Fruit fly (Drosophila melanogaster) whole organism, prepupa: Measurements from ENCODE around the gene CG14711.

ENCODE experiments used
- Blimp-1 ChIP-seq: fragments of 200-800 bp; sonication (Bioruptor generic); optimal IDR thresholded peaks from 3 replicates; lab custom pipeline; 2017; ENCODE audit warnings: missing biosample characterization, missing genetic modification characterization, mild to moderate bottlenecking, moderate library complexity, missing genetic modification reagents
- CG10669 ChIP-seq: fragments of 200-800 bp; sonication (Bioruptor generic); optimal IDR thresholded peaks from 3 replicates; lab custom pipeline; 2018; ENCODE audit warnings: missing biosample characterization, mild to moderate bottlenecking, missing genetic modification characterization, moderate library complexity
- CG11294 ChIP-seq: fragments of 200-800 bp; sonication (Bioruptor generic); IDR thresholded peaks from 2 replicates; pipeline ENCODE4 v1.3.6; 2022; ENCODE audit warnings: missing biosample characterization, missing genetic modification characterization
- CG11762 ChIP-seq: fragments of 200-800 bp; sonication (Bioruptor generic); optimal IDR thresholded peaks from 3 replicates; lab custom pipeline; 2016; ENCODE audit warnings: missing biosample characterization, missing genetic modification characterization; ENCODE audit not compliant: insufficient read depth
- CG11902 ChIP-seq: fragments of 200-800 bp; sonication (Bioruptor generic); optimal IDR thresholded peaks from 3 replicates; lab custom pipeline; 2016; ENCODE audit warnings: missing biosample characterization, missing genetic modification characterization
- CG1621 ChIP-seq: fragments of 200-800 bp; sonication (Bioruptor generic); optimal IDR thresholded peaks from 3 replicates; lab custom pipeline; 2018; ENCODE audit warnings: missing biosample characterization, mild to moderate bottlenecking, missing genetic modification characterization
- CG3032 ChIP-seq: fragments of 200-800 bp; optimal IDR thresholded peaks from 2 replicates; lab custom pipeline; 2019; ENCODE audit warnings: missing biosample characterization, mild to moderate bottlenecking, missing genetic modification characterization, moderate library complexity
- CG32006 ChIP-seq: fragments of 200-800 bp; sonication (Bioruptor generic); optimal IDR thresholded peaks from 3 replicates; lab custom pipeline; 2017; ENCODE audit warnings: missing biosample characterization, mild to moderate bottlenecking, missing genetic modification characterization
- CG34406 ChIP-seq: fragments of 200-800 bp; sonication (Bioruptor generic); optimal IDR thresholded peaks from 3 replicates; lab custom pipeline; 2016; ENCODE audit warnings: missing biosample characterization, missing genetic modification characterization
- CG3919 ChIP-seq: fragments of 200-800 bp; sonication (Bioruptor generic); optimal IDR thresholded peaks from 3 replicates; lab custom pipeline; 2016; ENCODE audit warnings: missing biosample characterization, missing genetic modification characterization
- CG6163 ChIP-seq: fragments of 200-800 bp; sonication (Bioruptor generic); IDR thresholded peaks from 3 replicates; pipeline ENCODE4 v1.3.6; 2022; ENCODE audit warnings: missing biosample characterization, missing genetic modification characterization
- CG6276 ChIP-seq: fragments of 200-800 bp; sonication (Bioruptor generic); optimal IDR thresholded peaks from 2 replicates; lab custom pipeline; 2017; ENCODE audit warnings: missing biosample characterization, mild to moderate bottlenecking, missing genetic modification characterization
- CG6808 ChIP-seq: fragments of 200-800 bp; sonication (Bioruptor generic); optimal IDR thresholded peaks from 3 replicates; lab custom pipeline; 2017; ENCODE audit warnings: missing biosample characterization, missing genetic modification characterization, mild to moderate bottlenecking, moderate library complexity, missing genetic modification reagents
- CG6854 ChIP-seq: fragments of 200-800 bp; sonication (Bioruptor generic); optimal IDR thresholded peaks from 2 replicates; lab custom pipeline; 2017; ENCODE audit warnings: missing biosample characterization, mild to moderate bottlenecking, missing genetic modification characterization
- CG8119 ChIP-seq: fragments of 200-800 bp; sonication (Bioruptor generic); IDR thresholded peaks from 3 replicates; pipeline ENCODE4 v1.3.6; 2022; ENCODE audit warnings: missing biosample characterization, missing genetic modification characterization
- CG8632 ChIP-seq: fragments of 200-800 bp; sonication (Bioruptor generic); optimal IDR thresholded peaks from 3 replicates; lab custom pipeline; 2016; ENCODE audit warnings: missing biosample characterization, missing genetic modification characterization
- CG9139 ChIP-seq: fragments of 200-800 bp; sonication (Bioruptor generic); optimal IDR thresholded peaks from 3 replicates; lab custom pipeline; 2017; ENCODE audit warnings: missing biosample characterization, mild to moderate bottlenecking, missing genetic modification characterization
- Eip75B ChIP-seq: fragments of 200-800 bp; sonication (Bioruptor generic); optimal IDR thresholded peaks from 3 replicates; lab custom pipeline; 2016; ENCODE audit warnings: missing biosample characterization, missing genetic modification characterization
- Eip78C ChIP-seq: fragments of 200-800 bp; sonication (Bioruptor generic); peaks from one replicate; lab custom pipeline; 2016; ENCODE audit warnings: missing biosample characterization, missing genetic modification characterization
- Ets21C ChIP-seq: fragments of 200-800 bp; sonication (Bioruptor generic); optimal IDR thresholded peaks from 3 replicates; lab custom pipeline; 2016; ENCODE audit warnings: missing biosample characterization, missing genetic modification characterization
- Ets96B ChIP-seq: fragments of 200-800 bp; optimal IDR thresholded peaks from 2 replicates; lab custom pipeline; 2019; ENCODE audit warnings: missing biosample characterization, mild to moderate bottlenecking, missing genetic modification characterization, moderate library complexity
- Gug ChIP-seq: fragments of 200-800 bp; sonication (Bioruptor generic); IDR thresholded peaks from 2 replicates; pipeline ENCODE4 v1.3.6; 2022; ENCODE audit warnings: missing biosample characterization, missing genetic modification characterization
- Hr38 ChIP-seq: sonication (Bioruptor generic); optimal IDR thresholded peaks from 2 replicates; lab custom pipeline; 2016; ENCODE audit warnings: missing biosample characterization, missing genetic modification characterization
- Hr39 ChIP-seq: fragments of 200-800 bp; sonication (Bioruptor generic); optimal IDR thresholded peaks from 2 replicates; lab custom pipeline; 2016; ENCODE audit warnings: missing biosample characterization, missing genetic modification characterization
- Met ChIP-seq: fragments of 200-800 bp; sonication (Bioruptor generic); optimal IDR thresholded peaks from 3 replicates; lab custom pipeline; 2016; ENCODE audit warnings: missing biosample characterization, missing genetic modification characterization
- OdsH ChIP-seq: fragments of 200-800 bp; sonication (Bioruptor generic); optimal IDR thresholded peaks from 3 replicates; lab custom pipeline; 2016; ENCODE audit warnings: missing biosample characterization, missing genetic modification characterization
- Smox ChIP-seq: fragments of 200-800 bp; sonication (Bioruptor generic); optimal IDR thresholded peaks from 3 replicates; lab custom pipeline; 2016; ENCODE audit warnings: missing biosample characterization, missing genetic modification characterization
- Sox102F ChIP-seq: fragments of 200-800 bp; sonication (Bioruptor generic); optimal IDR thresholded peaks from 2 replicates; lab custom pipeline; 2016; ENCODE audit warnings: missing biosample characterization, mild to moderate bottlenecking, missing genetic modification characterization
- Sox14 ChIP-seq: fragments of 200-800 bp; sonication (Bioruptor generic); optimal IDR thresholded peaks from 3 replicates; lab custom pipeline; 2016; ENCODE audit warnings: missing biosample characterization, missing genetic modification characterization
- Sox15 ChIP-seq: fragments of 200-800 bp; sonication (Bioruptor generic); optimal IDR thresholded peaks from 3 replicates; lab custom pipeline; 2016; ENCODE audit warnings: missing biosample characterization, missing genetic modification characterization
- acj6 ChIP-seq: fragments of 200-800 bp; sonication (Bioruptor generic); optimal IDR thresholded peaks from 3 replicates; lab custom pipeline; 2016; ENCODE audit warnings: missing biosample characterization, missing genetic modification characterization
- cyc ChIP-seq: fragments of 200-800 bp; sonication (Bioruptor generic); optimal IDR thresholded peaks from 3 replicates; lab custom pipeline; 2016; ENCODE audit warnings: missing biosample characterization, missing genetic modification characterization
- dac ChIP-seq: fragments of 200-800 bp; sonication (Bioruptor generic); optimal IDR thresholded peaks from 2 replicates; lab custom pipeline; 2017; ENCODE audit warnings: missing biosample characterization, mild to moderate bottlenecking, missing genetic modification characterization
- dsx ChIP-seq: fragments of 200-800 bp; optimal IDR thresholded peaks from 3 replicates; lab custom pipeline; 2019; ENCODE audit warnings: missing biosample characterization, mild to moderate bottlenecking, missing genetic modification characterization, moderate library complexity; ENCODE audit not compliant: poor library complexity, severe bottlenecking
- eg ChIP-seq: fragments of 200-800 bp; sonication (Bioruptor generic); IDR thresholded peaks from 3 replicates; pipeline ENCODE4 v1.3.6; 2022; ENCODE audit warnings: missing biosample characterization, missing genetic modification characterization
- fd85E ChIP-seq: fragments of 200-800 bp; sonication (Bioruptor generic); optimal IDR thresholded peaks from 3 replicates; lab custom pipeline; 2016; ENCODE audit warnings: missing biosample characterization, missing genetic modification characterization
- fkh ChIP-seq: fragments of 200-800 bp; sonication (Bioruptor generic); optimal IDR thresholded peaks from 3 replicates; lab custom pipeline; 2017; ENCODE audit warnings: missing biosample characterization, mild to moderate bottlenecking, missing genetic modification characterization, moderate library complexity
- pdm3 ChIP-seq: fragments of 200-800 bp; sonication (Bioruptor generic); optimal IDR thresholded peaks from 3 replicates; lab custom pipeline; 2016; ENCODE audit warnings: missing biosample characterization, missing genetic modification characterization
- salr ChIP-seq, 2 experiments: fragments of 200-800 bp; sonication (Bioruptor generic); optimal IDR thresholded peaks; 3 replicates each; lab custom pipeline; 2016 to 2018; ENCODE audit warnings: missing biosample characterization in 2 of 2, missing genetic modification characterization in 2 of 2, mild to moderate bottlenecking in 1 of 2
- spab ChIP-seq: fragments of 200-800 bp; sonication (Bioruptor generic); optimal IDR thresholded peaks from 2 replicates; lab custom pipeline; 2017; ENCODE audit warnings: missing biosample characterization, mild to moderate bottlenecking, missing genetic modification characterization, missing genetic modification reagents
- ss ChIP-seq, 2 experiments: fragments of 200-800 bp; sonication (Bioruptor generic); optimal IDR thresholded peaks; 2 replicates in 1 of 2; 3 replicates in 1 of 2; lab custom pipeline; 2017 to 2018; ENCODE audit warnings: mild to moderate bottlenecking in 2 of 2, missing biosample characterization in 2 of 2, missing genetic modification characterization in 2 of 2, moderate library complexity in 1 of 2
- svp ChIP-seq: fragments of 200-800 bp; sonication (Bioruptor generic); peaks from one replicate; lab custom pipeline; 2016; ENCODE audit warnings: missing biosample characterization, missing genetic modification characterization
- topi ChIP-seq: fragments of 200-800 bp; sonication (Bioruptor generic); optimal IDR thresholded peaks from 3 replicates; lab custom pipeline; 2016; ENCODE audit warnings: missing biosample characterization, missing genetic modification characterization
- vri ChIP-seq: fragments of 200-800 bp; sonication (Bioruptor generic); optimal IDR thresholded peaks from 3 replicates; lab custom pipeline; 2016; ENCODE audit warnings: missing biosample characterization, mild to moderate bottlenecking, missing genetic modification characterization

Gene CG14711

DNA sequence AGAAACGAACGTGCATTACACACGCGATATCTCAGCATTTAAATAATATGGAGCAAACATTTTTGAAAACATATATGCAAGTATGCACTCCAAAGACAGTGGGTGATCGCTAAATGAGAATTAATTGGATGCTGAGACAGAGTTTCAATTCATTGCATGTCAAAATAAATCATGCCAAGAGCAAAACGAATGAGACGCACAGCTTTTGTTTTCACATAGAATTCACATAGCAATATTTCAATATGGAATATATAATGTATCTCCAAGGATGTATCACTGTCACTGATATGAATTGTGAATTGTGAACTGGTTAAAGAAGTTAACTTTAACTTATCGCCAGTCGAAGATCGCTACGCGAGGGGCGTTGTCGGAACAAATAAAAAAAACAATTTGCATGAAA, 8.6 kb upstream of the CG14711 start (continued):
- TF ChIP-seq CG6276 (GFP tag; lab: Kevin White, UChicago) (peak; percentile 3), Gug (GFP tag; lab: Robert Waterston, UW) (peak; percentile 17; the same call in 1 of the 2 replicates), Eip75B (GFP tag; lab: Kevin White, UChicago) (peak; percentile 56), CG6808 (GFP tag; lab: Kevin White, UChicago) (peak; percentile 54), CG32006 (GFP tag; lab: Kevin White, UChicago) (peak; percentile 56), eg (GFP tag; lab: Robert Waterston, UW) (0 out of 3 replicates have a peak, but pooled peaks have one; percentile 44), Ets96B (tag; lab: Kevin White, UChicago) (peak; percentile 52), CG11762 (GFP tag; lab: Kevin White, UChicago) (no peak), CG3919 (GFP tag; lab: Kevin White, UChicago) (peak; percentile 44), Ets21C (GFP tag; lab: Kevin White, UChicago) (peak; percentile 26), dac (GFP tag; lab: Kevin White, UChicago) (no peak)

dm6 chr3R:11615415-11616104, 7.6 kb upstream of the CG14711 start:
- TF ChIP-seq salr (GFP tag; optimal IDR thresholded peaks at IDR 0.05; lab: Kevin White, UChicago), result no peak
- peak; percentile 66 for TF ChIP-seq Eip78C (GFP tag; lab: Kevin White, UChicago)
- TF ChIP-seq ss (GFP tag; optimal IDR thresholded peaks at IDR 0.05; lab: Kevin White, UChicago), result peak in 1 of 2 experiments; percentile 57
- peak; percentile 43 for TF ChIP-seq CG1621 (tag; lab: Kevin White, UChicago)
- TF ChIP-seq dsx, result peak; percentile 29
- TF ChIP-seq vri (GFP tag; lab: Kevin White, UChicago), result no peak
- peak; percentile 67 for TF ChIP-seq svp
- peak; percentile 76 for TF ChIP-seq Sox14 (GFP tag; lab: Kevin White, UChicago)
- peak; percentile 1 for TF ChIP-seq CG6854 (GFP tag; lab: Kevin White, UChicago)
- peak; percentile 3 for TF ChIP-seq CG6808 (GFP tag; lab: Kevin White, UChicago)
- no peak for TF ChIP-seq CG8119 (GFP tag; lab: Robert Waterston, UW)
- TF ChIP-seq Blimp-1, result no peak
- TF ChIP-seq Ets96B (tag; lab: Kevin White, UChicago), result no peak

DNA sequence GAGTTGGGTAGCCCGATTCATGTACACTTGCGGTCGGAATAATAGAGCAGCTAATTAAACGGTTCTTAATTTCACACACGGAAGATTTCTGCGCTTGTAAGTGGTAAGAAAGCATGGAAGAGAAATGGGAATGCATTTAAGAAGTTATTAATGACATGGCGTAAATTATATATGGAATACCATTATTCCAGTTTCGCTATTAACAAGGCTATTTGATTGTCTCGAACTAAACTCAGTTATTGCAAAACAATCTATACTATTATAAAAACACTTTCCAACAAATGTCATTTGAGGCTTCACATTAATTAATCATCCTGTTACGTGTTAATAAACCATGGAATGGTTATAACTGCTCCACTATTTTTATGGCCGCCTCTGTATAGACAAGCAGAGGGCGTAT, 6.9 kb upstream of the CG14711 start:
- peak; percentile 46 for TF ChIP-seq acj6 (GFP tag; lab: Kevin White, UChicago)
- no peak for TF ChIP-seq Met (GFP tag; lab: Kevin White, UChicago)
- peak; percentile 84 for TF ChIP-seq Eip78C (GFP tag; lab: Kevin White, UChicago)
- no peak for TF ChIP-seq Blimp-1
- TF ChIP-seq Sox15, result no peak
- TF ChIP-seq CG8632 (GFP tag; lab: Kevin White, UChicago), result peak; percentile 11
- TF ChIP-seq topi (GFP tag; lab: Kevin White, UChicago), result peak; percentile 4
- no peak for TF ChIP-seq Eip75B (GFP tag; lab: Kevin White, UChicago)
- peak; percentile 9 for TF ChIP-seq pdm3 (GFP tag; lab: Kevin White, UChicago)
- no peak for TF ChIP-seq CG11294 (GFP tag; lab: Robert Waterston, UW)
- peak; percentile 43 for TF ChIP-seq CG3032
- TF ChIP-seq svp, result no peak
- no peak for TF ChIP-seq eg (GFP tag; lab: Robert Waterston, UW)
- TF ChIP-seq fd85E (GFP tag; lab: Kevin White, UChicago), result no peak
- no peak for TF ChIP-seq Hr38 (GFP tag; lab: Kevin White, UChicago)
- no peak for TF ChIP-seq Sox102F
- TF ChIP-seq CG6854 (GFP tag; lab: Kevin White, UChicago), result no peak
- no peak for TF ChIP-seq vri (GFP tag; lab: Kevin White, UChicago)
- TF ChIP-seq CG6163 (GFP tag; lab: Robert Waterston, UW), result no peak
- peak; percentile 33 for TF ChIP-seq CG10669 (GFP tag; lab: Kevin White, UChicago)
- peak; percentile 46 for TF ChIP-seq Ets96B (tag; lab: Kevin White, UChicago)
- no peak for TF ChIP-seq CG11902 (GFP tag; lab: Kevin White, UChicago)
- TF ChIP-seq dsx, result no peak
- TF ChIP-seq Ets21C (GFP tag; lab: Kevin White, UChicago), result no peak
- TF ChIP-seq CG8119 (GFP tag; lab: Robert Waterston, UW), result peak; percentile 63
- peak; percentile 15 for TF ChIP-seq spab
- TF ChIP-seq Hr39 (GFP tag; lab: Kevin White, UChicago), result peak; percentile 17
- no peak for TF ChIP-seq CG9139 (GFP tag; lab: Kevin White, UChicago)
- TF ChIP-seq CG34406 (GFP tag; lab: Kevin White, UChicago), result no peak
- peak; percentile 34 for TF ChIP-seq CG11762 (GFP tag; lab: Kevin White, UChicago)
- peak; percentile 31 for TF ChIP-seq OdsH (GFP tag; lab: Kevin White, UChicago)
- peak; percentile 4 for TF ChIP-seq Smox (GFP tag; lab: Kevin White, UChicago)
- no peak for TF ChIP-seq cyc (GFP tag; lab: Kevin White, UChicago)
- no peak for TF ChIP-seq fkh (GFP tag; lab: Kevin White, UChicago)
